Fruit fly (Drosophila melanogaster) whole organism, larva: ENCODE results near the gene Setx.

Experiments used
- noc ChIP-seq: fragments of 200-800 bp; sonication (Bioruptor generic); optimal IDR thresholded peaks from 3 replicates; lab custom pipeline; 2019; ENCODE audit warnings: missing biosample characterization, mild to moderate bottlenecking, missing genetic modification characterization, moderate library complexity

The Setx gene

dm6 chr3L:8137448-8137906 lies at the start of gene Setx, which contains the start of gene mus301:
Gene Setx, minus strand, starts transcription at chr3L:8137498.
Gene mus301, plus strand, starts transcription at chr3L:8137808.
- TF ChIP-seq noc (tag; lab: Kevin White, UChicago), result no peak

- peak; percentile 89 for TF ChIP-seq noc (tag; lab: Kevin White, UChicago)
Observed at dm6 chr3L:8186627-8187396, 49.5 kb upstream of the Setx start, which contains the start of the genes ERR and Atg18a. Gene ERR, minus strand, starts transcription at chr3L:8186671. Gene Atg18a, plus strand, starts transcription at chr3L:8186857.

- peak; percentile 91 for TF ChIP-seq noc (tag; lab: Kevin White, UChicago)
Observed at dm6 chr3L:8185263-8186227, 48.2 kb upstream of the Setx start.

dm6 chr3L:8180464-8181137 lies 43.3 kb upstream of the Setx start, which contains the start of the genes mthl7 and Uxs:
Gene mthl7, minus strand, starts transcription at chr3L:8180514.
Gene Uxs, plus strand, starts transcription at chr3L:8180923.
- no peak for TF ChIP-seq noc (tag; lab: Kevin White, UChicago)

- TF ChIP-seq noc (tag; lab: Kevin White, UChicago), result peak; percentile 52
Observed at dm6 chr3L:8177795-8178564, 40.7 kb upstream of the Setx start, which contains the start of gene Nmt. Gene Nmt, minus strand, starts transcription at chr3L:8178429.

dm6 chr3L:8175818-8176217 lies 38.5 kb upstream of the Setx start, which contains the start of gene RecQ4:
Gene RecQ4, minus strand, starts transcription at chr3L:8175978.
- no peak for TF ChIP-seq noc (tag; lab: Kevin White, UChicago)

- no peak for TF ChIP-seq noc (tag; lab: Kevin White, UChicago)
Observed at dm6 chr3L:8165436-8165835, 28.1 kb upstream of the Setx start, which contains the start of gene CG13675. Gene CG13675, minus strand, starts transcription at chr3L:8165518.

- TF ChIP-seq noc (tag; lab: Kevin White, UChicago), result no peak
Observed at dm6 chr3L:8159724-8160422, 22.6 kb upstream of the Setx start, which contains the start of gene CG43886. Gene CG43886, minus strand, starts transcription at chr3L:8159774.

dm6 chr3L:8158715-8159380 lies 21.6 kb upstream of the Setx start, which contains the start of gene CG42445:
Gene CG42445, minus strand, starts transcription at chr3L:8158900.
- no peak for TF ChIP-seq noc (tag; lab: Kevin White, UChicago)

dm6 chr3L:8157079-8157478 lies 19.8 kb upstream of the Setx start:
- no peak for TF ChIP-seq noc (tag; lab: Kevin White, UChicago)

dm6 chr3L:8156199-8156598 lies 18.9 kb upstream of the Setx start:
- no peak for TF ChIP-seq noc (tag; lab: Kevin White, UChicago)

dm6 chr3L:8155324-8155723 lies 18.0 kb upstream of the Setx start:
- TF ChIP-seq noc (tag; lab: Kevin White, UChicago), result no peak

- no peak for TF ChIP-seq noc (tag; lab: Kevin White, UChicago)
Observed at dm6 chr3L:8154544-8154943, 17.2 kb upstream of the Setx start.
